Worm (Caenorhabditis elegans) whole organism, L4/young adult: Measurements from ENCODE around the gene T28F3.8.

Source experiments
- W03F9.2 ChIP-seq: fragments of 150-350 bp; optimal IDR thresholded peaks from 2 replicates; lab custom pipeline; 2014; ENCODE audit warnings: missing biosample characterization, missing genetic modification characterization
- dao-5 ChIP-seq: sonication (generic microtip); optimal IDR thresholded peaks from 2 replicates; lab custom pipeline; 2016; ENCODE audit warnings: missing genotype, missing genetic modification characterization, moderate library complexity, missing compliant biosample characterization
- him-1 ChIP-seq: sonication (generic microtip); optimal IDR thresholded peaks from 2 replicates; lab custom pipeline; 2016; ENCODE audit warnings: missing genotype, missing genetic modification reagents, missing genetic modification characterization, missing compliant biosample characterization

Gene T28F3.8

ce11 chrIV:17328834-17329233 is 21.7 kb upstream of the T28F3.8 start, which contains the start of gene ceh-88:
Gene ceh-88 (plus strand): TSS chrIV:17329188.
- no peak for TF ChIP-seq dao-5
- no peak for TF ChIP-seq him-1 (tag; lab: Kevin White, UChicago)
- TF ChIP-seq W03F9.2 = no peak

- TF ChIP-seq W03F9.2 = no peak
- no peak for TF ChIP-seq him-1 (tag; lab: Kevin White, UChicago)
- TF ChIP-seq dao-5 = no peak
Observed at ce11 chrIV:17320445-17320844, 13.3 kb upstream of the T28F3.8 start, which contains the start of gene C49C3.4. Gene C49C3.4 (plus strand): TSS chrIV:17320795.

ce11 chrIV:17316398-17316797 is 9.3 kb upstream of the T28F3.8 start, which contains the start of gene C49C3.20:
Gene C49C3.20 (minus strand): TSS chrIV:17316498.
- TF ChIP-seq dao-5 (no peak), W03F9.2 (no peak), him-1 (tag; lab: Kevin White, UChicago) (no peak)

- TF ChIP-seq dao-5 (no peak), W03F9.2 (no peak), him-1 (tag; lab: Kevin White, UChicago) (no peak)
Observed at ce11 chrIV:17311842-17312241, 4.7 kb upstream of the T28F3.8 start, which contains the start of gene snf-9. Gene snf-9 (plus strand): TSS chrIV:17312142.

ce11 chrIV:17308211-17308610 is 1.1 kb upstream of the T28F3.8 start, which contains the start of gene T28F3.9:
Gene T28F3.9 (plus strand): TSS chrIV:17308511.
- TF ChIP-seq dao-5 (no peak), him-1 (tag; lab: Kevin White, UChicago) (no peak), W03F9.2 (no peak)

ce11 chrIV:17301933-17302332 is 5.2 kb downstream of the T28F3.8 start, which contains the start of gene ifta-2:
Gene ifta-2 (minus strand): TSS chrIV:17302033.
- TF ChIP-seq dao-5 = no peak
- no peak for TF ChIP-seq W03F9.2
- no peak for TF ChIP-seq him-1 (tag; lab: Kevin White, UChicago)

ce11 chrIV:17294489-17294888 is 12.6 kb downstream of the T28F3.8 start, which contains the start of gene T28F3.5:
Gene T28F3.5 (plus strand): TSS chrIV:17294789.
- TF ChIP-seq W03F9.2 = no peak
- no peak for TF ChIP-seq him-1 (tag; lab: Kevin White, UChicago)
- no peak for TF ChIP-seq dao-5

- TF ChIP-seq dao-5 = no peak
- no peak for TF ChIP-seq W03F9.2
- no peak for TF ChIP-seq him-1 (tag; lab: Kevin White, UChicago)
Observed at ce11 chrIV:17293679-17294078, 13.4 kb downstream of the T28F3.8 start.

ce11 chrIV:17293068-17293467 is 14.1 kb downstream of the T28F3.8 start:
- TF ChIP-seq him-1 (tag; lab: Kevin White, UChicago) (no peak), dao-5 (no peak), W03F9.2 (no peak)

ce11 chrIV:17292350-17292749 is 14.8 kb downstream of the T28F3.8 start:
- TF ChIP-seq W03F9.2 (no peak), him-1 (tag; lab: Kevin White, UChicago) (no peak), dao-5 (no peak)

ce11 chrIV:17291629-17292199 is 15.4 kb downstream of the T28F3.8 start, which contains the start of the genes T28F3.11 and slc-17.4:
Gene T28F3.11 (minus strand): TSS chrIV:17291679.
Gene slc-17.4 (minus strand): TSS chrIV:17291733.
- no peak for TF ChIP-seq dao-5
- TF ChIP-seq W03F9.2 = no peak
- TF ChIP-seq him-1 (tag; lab: Kevin White, UChicago) = no peak

- TF ChIP-seq W03F9.2 = no peak
- TF ChIP-seq dao-5 = no peak
- no peak for TF ChIP-seq him-1 (tag; lab: Kevin White, UChicago)
Observed at ce11 chrIV:17287908-17288675, 19.0 kb downstream of the T28F3.8 start, which contains the start of gene zipt-7.1. Gene zipt-7.1 (minus strand): TSS chrIV:17288139.

- TF ChIP-seq W03F9.2 = no peak
- no peak for TF ChIP-seq him-1 (tag; lab: Kevin White, UChicago)
- no peak for TF ChIP-seq dao-5
Observed at ce11 chrIV:17285263-17285662, 21.9 kb downstream of the T28F3.8 start.

ce11 chrIV:17284099-17284498 is 23.0 kb downstream of the T28F3.8 start, which contains the start of gene nra-1:
Gene nra-1 (minus strand): TSS chrIV:17284199.
- TF ChIP-seq dao-5 (no peak), W03F9.2 (no peak), him-1 (tag; lab: Kevin White, UChicago) (no peak)
